Worm (Caenorhabditis elegans) whole organism, L2 larva: Measurements from ENCODE around the gene prmt-5.

ENCODE experiments used
- aly-2 ChIP-seq: fragments of 150-350 bp; optimal IDR thresholded peaks from 2 replicates; lab custom pipeline; 2014; ENCODE audit warnings: missing biosample characterization, missing genetic modification characterization
- skn-1 ChIP-seq: sonication (generic microtip); optimal IDR thresholded peaks from 2 replicates; lab custom pipeline; 2017; ENCODE audit warnings: missing biosample characterization, missing genetic modification characterization
- ztf-11 ChIP-seq: sonication (generic microtip); optimal IDR thresholded peaks from 2 replicates; lab custom pipeline; 2017; ENCODE audit warnings: missing biosample characterization, missing genetic modification characterization

DNA sequence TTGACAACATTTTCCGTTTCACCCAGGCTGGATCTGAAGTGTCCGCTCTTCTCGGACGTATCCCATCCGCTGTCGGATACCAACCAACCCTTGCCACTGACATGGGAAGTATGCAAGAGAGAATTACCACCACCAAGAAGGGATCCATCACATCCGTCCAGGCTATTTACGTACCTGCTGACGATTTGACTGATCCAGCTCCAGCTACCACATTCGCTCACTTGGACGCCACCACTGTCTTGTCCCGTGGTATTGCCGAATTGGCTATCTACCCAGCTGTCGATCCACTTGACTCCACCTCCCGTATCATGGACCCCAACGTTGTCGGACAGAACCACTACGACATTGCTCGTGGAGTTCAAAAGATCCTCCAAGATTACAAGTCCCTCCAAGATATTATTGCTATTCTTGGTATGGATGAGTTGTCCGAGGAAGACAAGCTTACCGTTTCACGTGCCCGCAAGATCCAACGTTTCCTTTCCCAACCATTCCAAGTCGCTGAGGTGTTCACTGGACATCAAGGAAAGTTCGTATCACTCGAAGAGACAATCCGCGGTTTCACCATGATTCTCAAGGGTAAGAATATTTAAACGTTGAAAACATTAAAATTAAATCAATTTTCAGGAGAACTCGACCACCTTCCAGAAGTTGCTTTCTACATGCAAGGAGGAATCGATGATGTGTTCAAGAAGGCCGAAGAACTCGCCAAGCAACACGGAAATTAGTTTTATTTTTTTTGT is 674 bp upstream of the prmt-5 start:
- TF ChIP-seq skn-1: no peak
- TF ChIP-seq aly-2 (tag; lab: Kevin White, UChicago): no peak
- no peak for TF ChIP-seq ztf-11 (tag; lab: Kevin White, UChicago)
